Fruit fly (Drosophila melanogaster): ENCODE results near the gene CG32485.

The CG32485 gene

dm6 chr3L:3077568-3078107, 27.5 kb downstream of the CG32485 start (continued):
- TF ChIP-seq Sox102F (GFP tag; optimal IDR thresholded peaks at IDR 0.05) (no peak), CG10565 (GFP tag; optimal IDR thresholded peaks at IDR 0.05) (no peak), sens (GFP tag) (peak; percentile 53), Hsf (GFP tag; optimal IDR thresholded peaks at IDR 0.05) (no peak), CG1233 (GFP tag; optimal IDR thresholded peaks at IDR 0.05) (no peak), Aef1 (GFP tag; IDR thresholded peaks at IDR 0.05) (no peak), lilli (GFP tag; optimal IDR thresholded peaks at IDR 0.05) (peak; percentile 71), NC2α (GFP tag; optimal IDR thresholded peaks at IDR 0.05) (no peak), trh (GFP tag; optimal IDR thresholded peaks at IDR 0.05) (no peak), CG15479 (GFP tag; optimal IDR thresholded peaks at IDR 0.05) (no peak), CG12219 (GFP tag; optimal IDR thresholded peaks at IDR 0.05) (no peak), ftz-f1 (GFP tag; optimal IDR thresholded peaks at IDR 0.05) (peak; percentile 63), Kr (GFP tag; optimal IDR thresholded peaks at IDR 0.05) (no peak), Atf6 (GFP tag; IDR thresholded peaks at IDR 0.05) (peak; percentile 63), BtbVII (GFP tag; optimal IDR thresholded peaks at IDR 0.05) (peak; percentile 45), cad (GFP tag; optimal IDR thresholded peaks at IDR 0.05) (peak; percentile 14), CG9797 (GFP tag; optimal IDR thresholded peaks at IDR 0.05) (no peak), CG2712 (tag; optimal IDR thresholded peaks at IDR 0.05) (peak; percentile 17), CG9215 (GFP tag; IDR thresholded peaks at IDR 0.05) (no peak), CG11247 (GFP tag; IDR thresholded peaks at IDR 0.05) (peak; percentile 57), sd (tag; optimal IDR thresholded peaks at IDR 0.05) (peak; percentile 85), rib (GFP tag; IDR thresholded peaks at IDR 0.05) (peak; percentile 74; the same call in 1 of the 2 replicates), Adf1 (GFP tag; IDR thresholded peaks at IDR 0.05) (peak; percentile 74), pb (GFP tag; optimal IDR thresholded peaks at IDR 0.05) (no peak), CG3407 (GFP tag; optimal IDR thresholded peaks at IDR 0.05) (no peak), dpn (GFP tag; optimal IDR thresholded peaks at IDR 0.05) (peak in 1 of 2 experiments; percentile 13), Eip74EF (GFP tag; optimal IDR thresholded peaks at IDR 0.05) (peak in 1 of 2 experiments; percentile 44), CG8478 (optimal IDR thresholded peaks at IDR 0.05) (no peak), Nf-YB (GFP tag; optimal IDR thresholded peaks at IDR 0.05) (no peak), pzg (GFP tag; optimal IDR thresholded peaks at IDR 0.05) (no peak), sisA (GFP tag; IDR thresholded peaks at IDR 0.05) (no peak), Bdp1 (GFP tag; optimal IDR thresholded peaks at IDR 0.05) (no peak), CG9876 (GFP tag; optimal IDR thresholded peaks at IDR 0.05) (peak; percentile 0), CG1603 (tag; optimal IDR thresholded peaks at IDR 0.05) (peak; percentile 25), hkb (optimal IDR thresholded peaks at IDR 0.05) (no peak), hkb (GFP tag; IDR thresholded peaks at IDR 0.05) (peak; percentile 59), CG9932 (GFP tag; IDR thresholded peaks at IDR 0.05) (peak; percentile 69), CG10321 (GFP tag; IDR thresholded peaks at IDR 0.05) (peak; percentile 36; the same call in 1 of the 2 replicates), crc (GFP tag; optimal IDR thresholded peaks at IDR 0.05) (no peak), h (optimal IDR thresholded peaks at IDR 0.05) (no peak), oc (tag; optimal IDR thresholded peaks at IDR 0.05) (peak; percentile 80), CG9609 (GFP tag; optimal IDR thresholded peaks at IDR 0.05) (no peak), CG14050 (GFP tag; IDR thresholded peaks at IDR 0.05) (no peak), Gsc (GFP tag; IDR thresholded peaks at IDR 0.05) (no peak), Tbp (GFP tag; optimal IDR thresholded peaks at IDR 0.05) (no peak), ssp (GFP tag; IDR thresholded peaks at IDR 0.05) (no peak), Dref (GFP tag; IDR thresholded peaks at IDR 0.05) (peak; percentile 23; the same call in 1 of the 2 replicates), CG34376 (GFP tag; optimal IDR thresholded peaks at IDR 0.05) (peak; percentile 80), bab2 (GFP tag; optimal IDR thresholded peaks at IDR 0.05) (peak; percentile 36), NC2β (GFP tag; optimal IDR thresholded peaks at IDR 0.05) (peak; percentile 25), grau (tag; optimal IDR thresholded peaks at IDR 0.05) (no peak), CG15514 (GFP tag; optimal IDR thresholded peaks at IDR 0.05) (peak; percentile 56), croc (GFP tag; conservative IDR thresholded peaks at IDR 0.05) (no peak)

All from whole organism, embryonic.